Worm (Caenorhabditis elegans) whole organism, young adult: ENCODE measurements around the gene T19H12.6.
A peak's percentile ranks its signal among the peaks of the same experiment; 100 is the strongest.

Source experiments
- F55B11.4 ChIP-seq: sonication (generic microtip); optimal IDR thresholded peaks from 2 replicates; lab custom pipeline; 2016; ENCODE audit warnings: missing compliant biosample characterization, missing genetic modification characterization, borderline replicate concordance; ENCODE audit not compliant: insufficient read depth
- Y53F4B.3 ChIP-seq: fragments of 200-800 bp; sonication (Bioruptor generic); IDR thresholded peaks from 2 replicates; pipeline ENCODE4 v1.3.6; 2022; ENCODE audit warnings: missing genetic modification reagents, missing genetic modification characterization, missing compliant biosample characterization
- Y53G8AR.9 ChIP-seq: fragments of 200-800 bp; sonication (Bioruptor generic); conservative IDR thresholded peaks from 2 replicates; pipeline ENCODE4 v1.3.6; 2022; ENCODE audit warnings: missing genetic modification reagents, missing genetic modification characterization, missing compliant biosample characterization
- Y95B8A.8 ChIP-seq: fragments of 200-800 bp; sonication (Bioruptor generic); IDR thresholded peaks from 2 replicates; pipeline ENCODE4 v1.3.6; 2022; ENCODE audit warnings: missing genetic modification reagents, missing genetic modification characterization, missing compliant biosample characterization
- akir-1 ChIP-seq: fragments of 200-800 bp; sonication (Bioruptor generic); optimal IDR thresholded peaks from 2 replicates; lab custom pipeline; 2018; ENCODE audit warnings: mild to moderate bottlenecking, missing genetic modification characterization, moderate library complexity, missing compliant biosample characterization
- aptf-2 ChIP-seq: fragments of 200-800 bp; sonication (Bioruptor generic); conservative IDR thresholded peaks from 2 replicates; pipeline ENCODE4 v1.3.6; 2022; ENCODE audit warnings: missing genetic modification reagents, missing genetic modification characterization, missing compliant biosample characterization
- attf-3 ChIP-seq: fragments of 200-800 bp; sonication (Bioruptor generic); conservative IDR thresholded peaks from 2 replicates; pipeline ENCODE4 v1.3.6; 2022; ENCODE audit warnings: missing genetic modification reagents, missing genetic modification characterization, missing compliant biosample characterization
- cebp-1 ChIP-seq, 2 experiments: fragments of 200-800 bp in 1 of 2; sonication (Bioruptor generic) in 1 of 2; sonication (generic microtip) in 1 of 2; IDR thresholded peaks in 1 of 2; optimal IDR thresholded peaks in 1 of 2; 2 replicates each; pipeline versions ENCODE4 v1.3.6 to Lab custom; 2017 to 2022; ENCODE audit warnings: missing compliant biosample characterization in 2 of 2, missing genetic modification characterization in 2 of 2, mild to moderate bottlenecking in 1 of 2, missing genetic modification reagents in 1 of 2, moderate library complexity in 1 of 2
- ceh-27 ChIP-seq: fragments of 200-800 bp; sonication (Bioruptor generic); optimal IDR thresholded peaks from 2 replicates; lab custom pipeline; 2018; ENCODE audit warnings: mild to moderate bottlenecking, missing genetic modification characterization, moderate library complexity, missing compliant biosample characterization
- ceh-40 ChIP-seq: fragments of 200-800 bp; sonication (Bioruptor generic); IDR thresholded peaks from 2 replicates; pipeline ENCODE4 v1.3.6; 2022; ENCODE audit warnings: missing genetic modification characterization, missing compliant biosample characterization
- dpff-1 ChIP-seq: sonication (generic microtip); optimal IDR thresholded peaks from 2 replicates; lab custom pipeline; 2017; ENCODE audit warnings: mild to moderate bottlenecking, missing genetic modification characterization, missing compliant biosample characterization
- dpl-1 ChIP-seq: fragments of 150-350 bp; optimal IDR thresholded peaks from 2 replicates; lab custom pipeline; 2014; ENCODE audit warnings: missing biosample characterization, missing genetic modification reagents, missing genetic modification characterization
- egl-18 ChIP-seq: fragments of 200-800 bp; sonication (Bioruptor generic); IDR thresholded peaks from 2 replicates; pipeline ENCODE4 v1.3.6; 2022; ENCODE audit warnings: missing genetic modification reagents, missing genetic modification characterization, missing compliant biosample characterization
- egl-44 ChIP-seq: fragments of 200-800 bp; sonication (Bioruptor generic); IDR thresholded peaks from 2 replicates; pipeline ENCODE4 v1.3.6; 2022; ENCODE audit warnings: missing genetic modification reagents, missing genetic modification characterization, missing compliant biosample characterization
- egrh-3 ChIP-seq: fragments of 200-800 bp; sonication (Bioruptor generic); IDR thresholded peaks from 2 replicates; pipeline ENCODE4 v1.3.6; 2022; ENCODE audit warnings: missing genetic modification reagents, missing genetic modification characterization, missing compliant biosample characterization
- gei-17 ChIP-seq: fragments of 200-800 bp; sonication (Bioruptor generic); optimal IDR thresholded peaks from 2 replicates; lab custom pipeline; 2018; ENCODE audit warnings: mild to moderate bottlenecking, missing genetic modification characterization, missing compliant biosample characterization
- hmg-1.2 ChIP-seq: fragments of 200-800 bp; sonication (Bioruptor generic); IDR thresholded peaks from 2 replicates; pipeline ENCODE4 v1.3.6; 2022; ENCODE audit warnings: missing genetic modification reagents, missing genetic modification characterization, missing compliant biosample characterization
- lin-54 ChIP-seq: fragments of 200-800 bp; sonication (Bioruptor generic); optimal IDR thresholded peaks from 2 replicates; lab custom pipeline; 2018; ENCODE audit warnings: mild to moderate bottlenecking, missing genetic modification characterization, missing compliant biosample characterization
- lir-1 ChIP-seq: fragments of 200-800 bp; sonication (Bioruptor generic); conservative IDR thresholded peaks from 2 replicates; pipeline ENCODE4 v1.3.6; 2022; ENCODE audit warnings: missing genetic modification reagents, missing genetic modification characterization, missing compliant biosample characterization
- lsy-27 ChIP-seq: sonication (generic microtip); optimal IDR thresholded peaks from 2 replicates; lab custom pipeline; 2017; ENCODE audit warnings: missing genetic modification characterization, mild to moderate bottlenecking, missing compliant biosample characterization, antibody characterized with exemption, missing genotype, borderline replicate concordance; ENCODE audit not compliant: insufficient read depth
- madf-8 ChIP-seq: fragments of 200-800 bp; sonication (Bioruptor generic); conservative IDR thresholded peaks from 2 replicates; pipeline ENCODE4 v1.3.6; 2022; ENCODE audit warnings: missing genetic modification reagents, missing genetic modification characterization, missing compliant biosample characterization
- mel-28 ChIP-seq: sonication (generic microtip); optimal IDR thresholded peaks from 2 replicates; lab custom pipeline; 2016; ENCODE audit warnings: borderline replicate concordance, mild to moderate bottlenecking, missing genetic modification characterization, missing compliant biosample characterization
- mes-4 ChIP-seq: sonication (generic microtip); optimal IDR thresholded peaks from 2 replicates; lab custom pipeline; 2016; ENCODE audit warnings: missing genotype, missing genetic modification characterization, missing compliant biosample characterization
- mxl-1 ChIP-seq: sonication (generic microtip); optimal IDR thresholded peaks from 2 replicates; lab custom pipeline; 2016; ENCODE audit warnings: missing genetic modification characterization, missing compliant biosample characterization
- nhr-27 ChIP-seq: fragments of 200-800 bp; sonication (Bioruptor generic); optimal IDR thresholded peaks from 2 replicates; lab custom pipeline; 2018; ENCODE audit warnings: mild to moderate bottlenecking, missing genetic modification characterization, moderate library complexity, missing compliant biosample characterization
- nhr-80 ChIP-seq: sonication (generic microtip); optimal IDR thresholded peaks from 2 replicates; lab custom pipeline; 2016; ENCODE audit warnings: missing genetic modification characterization, missing compliant biosample characterization
- rec-8 ChIP-seq, 2 experiments: sonication (generic microtip); optimal IDR thresholded peaks; 2 replicates each; lab custom pipeline; 2016; ENCODE audit warnings: mild to moderate bottlenecking in 2 of 2, missing genetic modification characterization in 2 of 2, missing genetic modification reagents in 2 of 2, missing genotype in 2 of 2, missing biosample characterization in 1 of 2, missing compliant biosample characterization in 1 of 2, moderate library complexity in 1 of 2
- sea-2 ChIP-seq: fragments of 200-800 bp; sonication (Bioruptor generic); IDR thresholded peaks from 2 replicates; pipeline ENCODE4 v1.3.6; 2022; ENCODE audit warnings: missing genetic modification characterization, missing compliant biosample characterization
- snpc-3.4 ChIP-seq: sonication (generic microtip); optimal IDR thresholded peaks from 2 replicates; lab custom pipeline; 2017; ENCODE audit warnings: missing genetic modification characterization, mild to moderate bottlenecking, missing compliant biosample characterization, antibody characterized with exemption, moderate library complexity, missing genotype, missing genetic modification reagents
- snpc-4 ChIP-seq, 5 experiments: fragments of 150-350 bp in 1 of 5; sonication (generic microtip) in 4 of 5; optimal IDR thresholded peaks; 2 replicates each; lab custom pipeline; 2014 to 2018; ENCODE audit warnings: missing genetic modification characterization in 5 of 5, missing biosample characterization in 3 of 5, antibody characterized with exemption in 2 of 5, mild to moderate bottlenecking in 2 of 5, missing compliant biosample characterization in 2 of 5, missing genotype in 2 of 5, moderate library complexity in 2 of 5, missing genetic modification reagents in 1 of 5
- somi-1 ChIP-seq: fragments of 200-800 bp; sonication (Bioruptor generic); optimal IDR thresholded peaks from 2 replicates; lab custom pipeline; 2018; ENCODE audit warnings: mild to moderate bottlenecking, missing genetic modification characterization, missing compliant biosample characterization
- zfh-2 ChIP-seq: fragments of 200-800 bp; sonication (Bioruptor generic); conservative IDR thresholded peaks from 2 replicates; pipeline ENCODE4 v1.3.6; 2022; ENCODE audit warnings: missing genetic modification reagents, missing genetic modification characterization, missing compliant biosample characterization
- ztf-18 ChIP-seq: sonication (generic microtip); optimal IDR thresholded peaks from 2 replicates; lab custom pipeline; 2016; ENCODE audit warnings: missing genotype, mild to moderate bottlenecking, missing genetic modification characterization, missing compliant biosample characterization
- ztf-25 ChIP-seq: fragments of 200-800 bp; sonication (Bioruptor generic); IDR thresholded peaks from 2 replicates; pipeline ENCODE4 v1.3.6; 2022; ENCODE audit warnings: missing genetic modification reagents, missing genetic modification characterization, missing compliant biosample characterization

Gene T19H12.6

DNA sequence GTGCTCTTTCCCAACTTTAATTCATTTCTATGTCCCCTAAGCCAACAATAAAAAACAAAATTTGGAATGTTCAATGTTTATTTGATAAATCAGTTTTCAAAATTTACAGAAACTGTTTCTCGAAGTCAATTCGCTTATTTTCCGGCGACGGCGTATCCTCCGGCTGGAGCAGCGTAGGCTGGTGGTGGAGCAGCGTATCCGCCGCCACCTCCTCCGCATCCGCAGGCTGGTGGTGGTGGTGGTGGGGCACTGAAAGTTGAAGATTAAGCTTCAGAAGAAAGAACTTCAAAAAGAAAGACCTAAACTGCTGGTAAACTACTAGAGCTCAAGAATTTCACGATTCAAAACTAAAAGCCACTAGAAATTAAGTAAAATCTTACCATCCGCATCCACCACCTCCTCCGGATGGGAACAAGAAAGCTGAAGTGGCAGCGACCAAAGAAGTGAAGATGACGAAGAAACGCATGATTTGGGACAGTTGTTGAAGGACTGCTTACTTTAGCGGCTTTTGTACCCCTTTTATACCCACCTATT lies 40.7 kb upstream of the T19H12.6 start, which contains the start of gene C02E7.7:
TSS of gene C02E7.7 (minus strand) at position 484 of the 534 bp plus-strand sequence.
- TF ChIP-seq somi-1 (GFP tag; lab: Kevin White, UChicago) (no peak), egrh-3 (peak; percentile 46; the same call in 1 of the 2 replicates), dpff-1 (tag; lab: Kevin White, UChicago) (no peak), attf-3 (no peak), sea-2 (GFP tag; lab: Robert Waterston, UW) (no peak), nhr-27 (tag; lab: Kevin White, UChicago) (no peak), zfh-2 (GFP tag; lab: Robert Waterston, UW) (peak; percentile 74), lir-1 (no peak), mel-28 (tag; lab: Kevin White, UChicago) (no peak), cebp-1 (GFP tag; IDR thresholded peaks at IDR 0.05; lab: Robert Waterston, UW) (no peak), cebp-1 (tag; optimal IDR thresholded peaks at IDR 0.05; lab: Kevin White, UChicago) (no peak), mes-4 (tag; lab: Kevin White, UChicago) (no peak), rec-8 (tag; optimal IDR thresholded peaks at IDR 0.05; lab: Kevin White, UChicago) (no peak), dpl-1 (no peak)

DNA sequence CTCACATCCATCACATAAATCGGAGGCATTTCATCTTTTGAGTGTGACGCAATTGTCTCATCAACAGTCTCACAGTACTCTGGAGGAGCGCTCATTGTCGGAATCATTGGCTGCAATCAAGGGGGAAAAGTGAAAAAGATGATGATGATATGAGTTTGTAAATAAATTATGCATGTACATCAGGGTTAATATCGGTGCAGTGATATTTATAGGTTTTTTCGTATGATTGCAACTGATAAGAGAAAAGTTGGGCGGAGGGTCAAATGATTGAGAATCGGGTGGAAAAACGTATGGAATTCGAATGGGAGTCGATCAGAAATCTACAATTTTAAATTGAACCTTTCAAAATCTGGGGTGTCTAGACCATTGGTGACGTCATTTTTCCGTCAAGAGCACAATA lies 37.4 kb upstream of the T19H12.6 start, which contains the start of gene H23N18.6:
TSS of gene H23N18.6 (minus strand) at position 201 of the 400 bp plus-strand sequence.
- TF ChIP-seq ztf-25 (GFP tag; lab: Robert Waterston, UW) (no peak), lsy-27 (tag; lab: Kevin White, UChicago) (no peak), snpc-3.4 (tag; lab: Kevin White, UChicago) (no peak), nhr-80 (tag; lab: Kevin White, UChicago) (peak; percentile 37), ceh-27 (GFP tag; lab: Kevin White, UChicago) (no peak), mxl-1 (no peak), egrh-3 (no peak), madf-8 (no peak)

DNA sequence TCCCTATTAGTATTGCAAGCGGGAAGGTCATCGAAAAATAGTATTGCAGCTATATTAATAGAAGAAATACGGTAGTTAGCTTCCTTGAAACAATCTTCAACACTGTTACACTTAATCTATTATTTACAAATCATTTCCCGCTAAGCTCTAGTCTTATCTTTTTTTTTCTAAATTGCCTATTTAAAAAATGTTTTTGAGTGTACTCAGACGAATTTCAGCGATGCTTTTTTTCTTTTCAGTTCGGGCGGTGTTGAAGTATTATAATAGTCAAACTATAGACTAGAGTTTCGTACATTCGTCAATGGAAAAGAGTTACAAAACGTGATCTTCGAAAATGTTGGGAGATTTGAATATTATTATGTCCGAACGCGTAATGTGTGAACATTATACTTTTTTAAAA lies 36.4 kb upstream of the T19H12.6 start:
- TF ChIP-seq ztf-18 (tag; lab: Kevin White, UChicago) (no peak), snpc-4 (GFP tag; optimal IDR thresholded peaks at IDR 0.05; lab: Kevin White, UChicago) (no peak), snpc-4 (tag; optimal IDR thresholded peaks at IDR 0.05; lab: Kevin White, UChicago) (peak in 2 of 4 experiments; percentile 54 to 80)

DNA sequence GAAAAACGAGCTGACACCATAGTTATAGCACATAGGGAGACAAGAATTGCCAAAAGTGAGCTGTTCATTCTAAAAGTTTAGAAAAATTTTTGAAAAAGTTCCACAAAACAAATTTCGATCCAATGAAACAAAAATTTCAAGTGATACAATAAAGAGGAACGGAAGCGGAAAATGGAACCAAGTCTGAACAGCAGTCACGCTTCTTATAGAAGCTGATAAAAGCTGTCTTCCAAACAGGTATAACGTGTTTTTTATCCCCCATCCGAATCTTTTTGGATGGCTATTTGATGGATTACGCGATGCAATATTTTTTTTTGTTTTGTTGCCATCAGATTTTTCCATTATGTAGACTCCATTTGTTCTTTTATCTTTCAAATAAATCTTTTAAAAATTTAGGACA lies 34.8 kb upstream of the T19H12.6 start, which contains the start of gene H23N18.5:
TSS of gene H23N18.5 (minus strand) at position 69 of the 400 bp plus-strand sequence.
- no peak for TF ChIP-seq hmg-1.2
- TF ChIP-seq akir-1 (GFP tag; lab: Kevin White, UChicago) = no peak
- TF ChIP-seq Y95B8A.8 (GFP tag; lab: Robert Waterston, UW) = no peak
- no peak for TF ChIP-seq F55B11.4 (tag; lab: Kevin White, UChicago)
- no peak for TF ChIP-seq aptf-2 (GFP tag; lab: Robert Waterston, UW)
- no peak for TF ChIP-seq Y53F4B.3 (GFP tag; lab: Robert Waterston, UW)
- no peak for TF ChIP-seq egl-44
- TF ChIP-seq egl-18 = no peak
- TF ChIP-seq gei-17 (GFP tag; lab: Kevin White, UChicago) = no peak
- TF ChIP-seq zfh-2 (GFP tag; lab: Robert Waterston, UW) = no peak
- no peak for TF ChIP-seq Y53G8AR.9 (GFP tag; lab: Robert Waterston, UW)
- no peak for TF ChIP-seq ceh-40 (GFP tag; lab: Robert Waterston, UW)
- no peak for TF ChIP-seq lin-54 (GFP tag; lab: Kevin White, UChicago)
- TF ChIP-seq mes-4 (tag; lab: Kevin White, UChicago) = no peak
